Fruit fly (Drosophila melanogaster) whole organism, pupa: Measurements from ENCODE around the gene dally.
A peak's percentile ranks its signal among the peaks of the same experiment; 100 is the strongest.

ENCODE experiments used
- CG12605 ChIP-seq: fragments of 200-800 bp; sonication (Bioruptor generic); IDR thresholded peaks from 2 replicates; pipeline ENCODE4 v1.3.6; 2022; ENCODE audit warnings: missing biosample characterization, missing genetic modification characterization
- CG13204 ChIP-seq: fragments of 200-800 bp; sonication (Bioruptor generic); optimal IDR thresholded peaks from 2 replicates; lab custom pipeline; 2018; ENCODE audit warnings: missing biosample characterization, mild to moderate bottlenecking, missing genetic modification characterization, moderate library complexity
- CG34367 ChIP-seq: fragments of 200-800 bp; sonication (Bioruptor generic); optimal IDR thresholded peaks from 2 replicates; lab custom pipeline; 2018; ENCODE audit warnings: missing biosample characterization, mild to moderate bottlenecking, missing genetic modification characterization
- CG8301 ChIP-seq: fragments of 200-800 bp; sonication (Bioruptor generic); optimal IDR thresholded peaks from 2 replicates; lab custom pipeline; 2018; ENCODE audit warnings: missing biosample characterization, mild to moderate bottlenecking, missing genetic modification characterization
- EcR ChIP-seq: fragments of 200-800 bp; sonication (Bioruptor generic); optimal IDR thresholded peaks from 3 replicates; lab custom pipeline; 2019; ENCODE audit warnings: missing biosample characterization, missing genetic modification characterization, mild to moderate bottlenecking, moderate library complexity, missing genetic modification reagents
- Ets98B ChIP-seq: fragments of 200-800 bp; sonication (Bioruptor generic); IDR thresholded peaks from 2 replicates; pipeline ENCODE4 v1.3.6; 2022; ENCODE audit warnings: missing biosample characterization, missing genetic modification characterization
- Pif1B ChIP-seq: fragments of 200-800 bp; sonication (Bioruptor generic); optimal IDR thresholded peaks from 3 replicates; lab custom pipeline; 2016; ENCODE audit warnings: missing biosample characterization, missing genetic modification characterization
- fd96Ca ChIP-seq: fragments of 200-800 bp; sonication (Bioruptor generic); IDR thresholded peaks from 3 replicates; pipeline ENCODE4 v1.3.6; 2022; ENCODE audit warnings: missing biosample characterization, missing genetic modification characterization

DNA sequence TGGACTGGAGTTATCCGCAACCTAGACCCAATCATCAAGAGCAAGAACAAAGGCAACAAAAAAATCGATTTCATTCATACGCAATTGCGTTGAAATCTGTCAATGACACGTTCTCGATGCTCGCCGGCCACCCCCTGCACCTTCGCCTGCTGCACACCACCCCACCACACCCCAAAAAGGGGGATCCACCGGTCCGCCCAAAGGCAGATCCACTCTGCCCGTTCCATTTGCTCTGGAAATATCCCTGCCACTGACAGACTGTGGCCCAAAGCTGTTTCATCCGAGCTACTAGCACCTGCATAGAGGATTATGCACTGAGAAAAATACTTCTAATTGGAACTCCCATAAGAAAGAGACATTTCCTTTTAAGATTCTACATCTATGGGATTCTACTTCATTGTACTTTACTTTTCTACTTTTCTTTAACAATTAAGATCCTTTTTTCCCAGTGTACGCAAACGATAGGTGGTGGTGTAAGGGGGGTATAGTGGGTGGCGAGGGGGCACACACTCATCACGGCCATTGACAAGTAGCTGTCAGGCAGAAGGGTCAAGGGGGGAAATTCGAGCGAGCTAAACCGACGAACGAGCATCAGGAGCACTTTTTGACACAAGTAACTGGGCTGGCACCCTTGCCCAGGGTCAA is 3.5 kb upstream of the dally start:
- TF ChIP-seq fd96Ca (GFP tag; lab: Robert Waterston, UW) (0 out of 3 replicates have a peak, but pooled peaks have one; percentile 5), CG13204 (GFP tag; lab: Kevin White, UChicago) (peak; percentile 77), CG34367 (tag; lab: Kevin White, UChicago) (peak; percentile 84), Ets98B (GFP tag; lab: Robert Waterston, UW) (no peak), Pif1B (GFP tag; lab: Kevin White, UChicago) (peak; percentile 68), EcR (GFP tag; lab: Kevin White, UChicago) (peak; percentile 40), CG12605 (GFP tag; lab: Robert Waterston, UW) (peak; percentile 42; the same call in 1 of the 2 replicates), CG8301 (peak; percentile 28)
